Worm (Caenorhabditis elegans) whole organism, early embryonic: ENCODE measurements around the gene H12I13.6.

ENCODE experiments used
- B0310.2 ChIP-seq: sonication (generic microtip); optimal IDR thresholded peaks from 2 replicates; lab custom pipeline; 2016; ENCODE audit warnings: mild to moderate bottlenecking, missing genetic modification characterization, missing compliant biosample characterization
- aly-1 ChIP-seq: sonication (generic microtip); optimal IDR thresholded peaks from 2 replicates; lab custom pipeline; 2016; ENCODE audit warnings: missing genetic modification characterization, missing compliant biosample characterization
- ama-1 ChIP-seq: fragments of 150-350 bp; optimal IDR thresholded peaks from 2 replicates; lab custom pipeline; 2014
- ceh-13 ChIP-seq: fragments of 200-800 bp; sonication (Bioruptor generic); optimal IDR thresholded peaks from 2 replicates; lab custom pipeline; 2018; ENCODE audit warnings: mild to moderate bottlenecking, missing genetic modification characterization, missing compliant biosample characterization
- ets-7 ChIP-seq: sonication (generic microtip); optimal IDR thresholded peaks from 2 replicates; lab custom pipeline; 2016; ENCODE audit warnings: missing genotype, missing genetic modification characterization, missing compliant biosample characterization
- pes-1 ChIP-seq: fragments of 200-800 bp; sonication (Bioruptor generic); IDR thresholded peaks from 2 replicates; pipeline ENCODE4 v1.3.6; 2022; ENCODE audit warnings: missing genetic modification reagents, missing genetic modification characterization, missing compliant biosample characterization
- tbx-11 ChIP-seq: fragments of 200-800 bp; sonication (Bioruptor generic); IDR thresholded peaks from 2 replicates; pipeline ENCODE4 v1.3.6; 2022; ENCODE audit warnings: missing genetic modification characterization, missing compliant biosample characterization
- tbx-37 ChIP-seq: fragments of 200-800 bp; sonication (Bioruptor generic); conservative IDR thresholded peaks from 2 replicates; pipeline ENCODE4 v1.3.6; 2022; ENCODE audit warnings: missing genetic modification reagents, missing genetic modification characterization, missing compliant biosample characterization

DNA sequence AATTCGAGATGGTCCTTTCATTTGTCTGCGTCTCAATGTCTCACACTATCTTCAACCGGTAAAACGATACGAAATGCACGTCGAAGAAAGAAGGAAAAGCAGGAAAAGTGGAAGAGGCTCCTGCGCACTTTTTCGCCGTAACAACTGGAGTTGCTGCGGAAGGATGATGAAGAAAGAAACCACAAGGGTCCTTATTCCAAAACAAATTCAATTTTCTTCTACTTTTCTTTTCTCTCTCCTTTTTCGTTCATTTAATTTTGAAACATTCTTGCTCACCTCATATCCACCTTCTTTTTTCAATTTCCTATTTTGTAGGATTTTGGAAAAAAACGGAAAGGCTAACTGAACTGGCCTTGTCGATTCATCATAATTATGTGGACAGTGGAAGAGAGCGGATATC lies 42.8 kb downstream of the H12I13.6 start:
- no peak for TF ChIP-seq ets-7
- TF ChIP-seq ama-1 (lab: Kevin White, UChicago), result no peak
- TF ChIP-seq ceh-13 (GFP tag; lab: Kevin White, UChicago), result no peak
- TF ChIP-seq pes-1 (GFP tag; lab: Robert Waterston, UW), result no peak
- TF ChIP-seq aly-1 (tag; lab: Kevin White, UChicago), result no peak
- TF ChIP-seq tbx-11, result no peak
- TF ChIP-seq B0310.2 (tag; lab: Kevin White, UChicago), result no peak
- no peak for TF ChIP-seq tbx-37 (GFP tag; lab: Robert Waterston, UW)
